Fruit fly (Drosophila melanogaster) whole organism, embryonic: Measurements from ENCODE around the gene CAH3.

Experiments
- ATbp ChIP-seq: fragments of 200-800 bp; sonication (Bioruptor generic); optimal IDR thresholded peaks from 2 replicates; lab custom pipeline; 2017; ENCODE audit warnings: missing biosample characterization, mild to moderate bottlenecking, missing genetic modification characterization, missing genetic modification reagents
- Antp ChIP-seq: fragments of 200-800 bp; sonication (Bioruptor generic); optimal IDR thresholded peaks from 3 replicates; lab custom pipeline; 2016; ENCODE audit warnings: missing biosample characterization, missing genetic modification characterization
- CG10654 ChIP-seq: fragments of 200-800 bp; sonication (Bioruptor generic); optimal IDR thresholded peaks from 2 replicates; lab custom pipeline; 2016; ENCODE audit warnings: missing biosample characterization, missing genetic modification characterization
- CG14441 ChIP-seq: fragments of 200-800 bp; sonication (Bioruptor generic); IDR thresholded peaks from 2 replicates; pipeline ENCODE4 v1.3.6; 2022; ENCODE audit warnings: missing biosample characterization, missing genetic modification characterization
- CG14667 ChIP-seq: fragments of 200-800 bp; sonication (Bioruptor generic); IDR thresholded peaks from 2 replicates; pipeline ENCODE4 v1.3.6; 2022; ENCODE audit warnings: missing biosample characterization, missing genetic modification characterization
- CG14860 ChIP-seq: fragments of 200-800 bp; sonication (Bioruptor generic); IDR thresholded peaks from 3 replicates; pipeline ENCODE4 v1.3.6; 2022; ENCODE audit warnings: missing biosample characterization, missing genetic modification characterization; ENCODE audit not compliant: partially characterized antibody
- CG17359 ChIP-seq: fragments of 200-800 bp; sonication (Bioruptor generic); optimal IDR thresholded peaks from 3 replicates; lab custom pipeline; 2018; ENCODE audit warnings: missing biosample characterization, mild to moderate bottlenecking, missing genetic modification characterization, moderate library complexity
- CG18619 ChIP-seq: fragments of 200-800 bp; sonication (Bioruptor generic); optimal IDR thresholded peaks from 3 replicates; lab custom pipeline; 2017; ENCODE audit warnings: missing biosample characterization, mild to moderate bottlenecking, missing genetic modification characterization
- CG2678 ChIP-seq: fragments of 200-800 bp; sonication (Bioruptor generic); optimal IDR thresholded peaks from 3 replicates; lab custom pipeline; 2019; ENCODE audit warnings: missing biosample characterization, mild to moderate bottlenecking, missing genetic modification characterization, moderate library complexity
- CG31224 ChIP-seq: fragments of 200-800 bp; sonication (Bioruptor generic); IDR thresholded peaks from 2 replicates; pipeline ENCODE4 v1.3.6; 2022; ENCODE audit warnings: missing biosample characterization, missing genetic modification characterization
- CG31441 ChIP-seq: fragments of 200-800 bp; sonication (Bioruptor generic); IDR thresholded peaks from 2 replicates; pipeline ENCODE4 v1.3.6; 2022; ENCODE audit warnings: missing biosample characterization, missing genetic modification characterization
- CG32767 ChIP-seq: fragments of 200-800 bp; sonication (Bioruptor generic); IDR thresholded peaks from 2 replicates; pipeline ENCODE4 v1.3.6; 2022; ENCODE audit warnings: missing biosample characterization, missing genetic modification characterization
- CG32772 ChIP-seq: fragments of 200-800 bp; sonication (Bioruptor generic); IDR thresholded peaks from 2 replicates; pipeline ENCODE4 v1.3.6; 2022; ENCODE audit warnings: missing biosample characterization, missing genetic modification characterization
- CG4404 ChIP-seq: fragments of 200-800 bp; sonication (Bioruptor generic); IDR thresholded peaks from 2 replicates; pipeline ENCODE4 v1.3.6; 2022; ENCODE audit warnings: missing biosample characterization, missing genetic modification characterization
- CG7963 ChIP-seq: fragments of 200-800 bp; sonication (Bioruptor generic); IDR thresholded peaks from 3 replicates; pipeline ENCODE4 v1.3.6; 2022; ENCODE audit warnings: missing biosample characterization, missing genetic modification characterization; ENCODE audit not compliant: partially characterized antibody
- CG8944 ChIP-seq: fragments of 200-800 bp; sonication (Bioruptor generic); optimal IDR thresholded peaks from 3 replicates; lab custom pipeline; 2016; ENCODE audit warnings: missing biosample characterization, missing genetic modification characterization
- CoRest ChIP-seq: fragments of 200-800 bp; sonication (Bioruptor generic); optimal IDR thresholded peaks from 3 replicates; lab custom pipeline; 2018; ENCODE audit warnings: missing biosample characterization, mild to moderate bottlenecking, missing genetic modification characterization, moderate library complexity
- Gug ChIP-seq: fragments of 200-800 bp; sonication (Bioruptor generic); IDR thresholded peaks from 4 replicates; pipeline ENCODE4 v1.3.6; 2022; ENCODE audit warnings: missing biosample characterization, missing genetic modification characterization
- H2.0 ChIP-seq: fragments of 200-800 bp; sonication (Bioruptor generic); IDR thresholded peaks from 2 replicates; pipeline ENCODE4 v1.3.6; 2022; ENCODE audit warnings: missing biosample characterization, missing genetic modification characterization
- NC2β ChIP-seq: fragments of 200-800 bp; sonication (Bioruptor generic); optimal IDR thresholded peaks from 2 replicates; lab custom pipeline; 2016; ENCODE audit warnings: missing biosample characterization, missing genetic modification characterization
- Oli ChIP-seq: fragments of 200-800 bp; sonication (Bioruptor generic); optimal IDR thresholded peaks from 2 replicates; lab custom pipeline; 2018; ENCODE audit warnings: missing biosample characterization, mild to moderate bottlenecking, missing genetic modification characterization, moderate library complexity
- Rfx ChIP-seq: fragments of 200-800 bp; sonication (Bioruptor generic); IDR thresholded peaks from 2 replicates; pipeline ENCODE4 v1.3.6; 2022; ENCODE audit warnings: missing biosample characterization, missing genetic modification characterization
- Rx ChIP-seq: fragments of 200-800 bp; sonication (Bioruptor generic); IDR thresholded peaks from 2 replicates; pipeline ENCODE4 v1.3.6; 2022; ENCODE audit warnings: missing biosample characterization, missing genetic modification characterization
- Sox100B ChIP-seq: fragments of 200-800 bp; sonication (Bioruptor generic); optimal IDR thresholded peaks from 3 replicates; lab custom pipeline; 2018; ENCODE audit warnings: missing biosample characterization, mild to moderate bottlenecking, missing genetic modification characterization
- Sox102F ChIP-seq: fragments of 200-800 bp; sonication (Bioruptor generic); optimal IDR thresholded peaks from 2 replicates; lab custom pipeline; 2018; ENCODE audit warnings: missing biosample characterization, mild to moderate bottlenecking, missing genetic modification characterization, moderate library complexity
- Usf ChIP-seq: fragments of 200-800 bp; sonication (Bioruptor generic); optimal IDR thresholded peaks from 2 replicates; lab custom pipeline; 2017; ENCODE audit warnings: missing genotype, missing biosample characterization, missing genetic modification characterization
- Xrp1 ChIP-seq: fragments of 200-800 bp; sonication (Bioruptor generic); IDR thresholded peaks from 2 replicates; pipeline ENCODE4 v1.3.6; 2022; ENCODE audit warnings: missing biosample characterization, missing genetic modification characterization
- ap ChIP-seq: fragments of 200-800 bp; sonication (Bioruptor generic); IDR thresholded peaks from 2 replicates; pipeline ENCODE4 v1.3.6; 2022; ENCODE audit warnings: missing biosample characterization, missing genetic modification characterization
- ash1 ChIP-seq: fragments of 200-800 bp; sonication (Bioruptor generic); optimal IDR thresholded peaks from 2 replicates; lab custom pipeline; 2018; ENCODE audit warnings: missing biosample characterization, mild to moderate bottlenecking, missing genetic modification characterization
- chif ChIP-seq, 2 experiments: fragments of 200-800 bp; sonication (Bioruptor generic); optimal IDR thresholded peaks; 3 replicates each; lab custom pipeline; 2016; ENCODE audit warnings: missing biosample characterization in 2 of 2, missing genetic modification characterization in 2 of 2
- chm ChIP-seq: fragments of 200-800 bp; sonication (Bioruptor generic); IDR thresholded peaks from 2 replicates; pipeline ENCODE4 v1.3.6; 2022; ENCODE audit warnings: missing biosample characterization, missing genetic modification characterization
- ci ChIP-seq: fragments of 200-800 bp; sonication (Bioruptor generic); IDR thresholded peaks from 3 replicates; pipeline ENCODE4 v1.3.6; 2022; ENCODE audit warnings: missing biosample characterization, missing genetic modification characterization
- danr ChIP-seq: fragments of 200-800 bp; sonication (Bioruptor generic); IDR thresholded peaks from 2 replicates; pipeline ENCODE4 v1.3.6; 2022; ENCODE audit warnings: missing biosample characterization, missing genetic modification characterization
- dysf ChIP-seq: fragments of 200-800 bp; sonication (Bioruptor generic); IDR thresholded peaks from 3 replicates; pipeline ENCODE4 v1.3.6; 2022; ENCODE audit warnings: missing biosample characterization, missing genetic modification characterization
- ems ChIP-seq: fragments of 200-800 bp; sonication (Bioruptor generic); optimal IDR thresholded peaks from 3 replicates; lab custom pipeline; 2016; ENCODE audit warnings: missing biosample characterization, missing genetic modification characterization
- gce ChIP-seq: fragments of 200-800 bp; sonication (Bioruptor generic); IDR thresholded peaks from 3 replicates; pipeline ENCODE4 v1.3.6; 2022; ENCODE audit warnings: missing biosample characterization, missing genetic modification characterization
- gsb-n ChIP-seq: fragments of 200-800 bp; sonication (Bioruptor generic); optimal IDR thresholded peaks from 3 replicates; lab custom pipeline; 2018; ENCODE audit warnings: missing biosample characterization, mild to moderate bottlenecking, missing genetic modification characterization
- hkb ChIP-seq, 2 experiments: fragments of 200-800 bp in 1 of 2; fragments of >200 bp in 1 of 2; sonication (Bioruptor generic) in 1 of 2; IDR thresholded peaks in 1 of 2; optimal IDR thresholded peaks in 1 of 2; 2 replicates each; pipeline versions ENCODE4 v1.3.6 to Lab custom; 2017 to 2022; ENCODE audit warnings: missing biosample characterization in 1 of 2, missing genetic modification characterization in 1 of 2
- ind ChIP-seq: fragments of 200-800 bp; sonication (Bioruptor generic); optimal IDR thresholded peaks from 3 replicates; lab custom pipeline; 2016; ENCODE audit warnings: missing biosample characterization, missing genetic modification characterization
- lov ChIP-seq, 2 experiments: fragments of 200-800 bp in 1 of 2; fragments of >200 bp in 1 of 2; sonication (Bioruptor generic) in 1 of 2; IDR thresholded peaks in 1 of 2; optimal IDR thresholded peaks in 1 of 2; 2 replicates in 1 of 2; 3 replicates in 1 of 2; pipeline versions ENCODE4 v1.3.6 to Lab custom; 2017 to 2022; ENCODE audit warnings: missing biosample characterization in 1 of 2, missing genetic modification characterization in 1 of 2
- oc ChIP-seq: fragments of 200-800 bp; sonication (Bioruptor generic); optimal IDR thresholded peaks from 2 replicates; lab custom pipeline; 2018; ENCODE audit warnings: missing biosample characterization, mild to moderate bottlenecking, missing genetic modification characterization, moderate library complexity
- onecut ChIP-seq: fragments of 200-800 bp; sonication (Bioruptor generic); IDR thresholded peaks from 2 replicates; pipeline ENCODE4 v1.3.6; 2022; ENCODE audit warnings: missing biosample characterization, missing genetic modification characterization
- peb ChIP-seq: fragments of 200-800 bp; sonication (Bioruptor generic); IDR thresholded peaks from 2 replicates; pipeline ENCODE4 v1.3.6; 2022; ENCODE audit warnings: missing biosample characterization, missing genetic modification characterization
- pum ChIP-seq: fragments of 200-800 bp; sonication (Bioruptor generic); optimal IDR thresholded peaks from 2 replicates; lab custom pipeline; 2016; ENCODE audit warnings: missing biosample characterization, missing genetic modification characterization
- row ChIP-seq: fragments of 200-800 bp; sonication (Bioruptor generic); IDR thresholded peaks from 3 replicates; pipeline ENCODE4 v1.3.6; 2022; ENCODE audit warnings: missing biosample characterization, missing genetic modification characterization
- tgo ChIP-seq: fragments of 200-800 bp; sonication (Bioruptor generic); IDR thresholded peaks from 3 replicates; pipeline ENCODE4 v1.3.6; 2022; ENCODE audit warnings: missing biosample characterization, missing genetic modification characterization
- tll ChIP-seq, 2 experiments: fragments of 200-800 bp in 1 of 2; fragments of >200 bp in 1 of 2; sonication (Bioruptor generic) in 1 of 2; optimal IDR thresholded peaks; 2 replicates each; lab custom pipeline; 2017 to 2019; ENCODE audit warnings: missing biosample characterization in 2 of 2, missing genetic modification characterization in 2 of 2, mild to moderate bottlenecking in 1 of 2, moderate library complexity in 1 of 2

Gene CAH3

dm6 chrX:8671348-8672298 is 9.4 kb upstream of the CAH3 start (continued):
- TF ChIP-seq hkb (optimal IDR thresholded peaks at IDR 0.05; lab: Kevin White, UChicago) (no peak), hkb (GFP tag; IDR thresholded peaks at IDR 0.05; lab: Robert Waterston, UW) (0 out of 2 replicates have a peak, but pooled peaks have one; percentile 32), ems (GFP tag; lab: Kevin White, UChicago) (peak; percentile 32), lov (optimal IDR thresholded peaks at IDR 0.05; lab: Kevin White, UChicago) (no peak), lov (GFP tag; IDR thresholded peaks at IDR 0.05; lab: Robert Waterston, UW) (peak; percentile 86), Antp (GFP tag; lab: Kevin White, UChicago) (peak; percentile 29), CoRest (tag; lab: Kevin White, UChicago) (peak; percentile 38), chif (GFP tag; optimal IDR thresholded peaks at IDR 0.05; lab: Kevin White, UChicago) (peak in 1 of 2 experiments; percentile 58), CG31441 (peak; percentile 75), pum (peak; percentile 6), peb (peak; percentile 62), onecut (GFP tag; lab: Robert Waterston, UW) (peak; percentile 57; the same call in 1 of the 2 replicates), oc (peak; percentile 93), H2.0 (GFP tag; lab: Robert Waterston, UW) (peak; percentile 46; the same call in 1 of the 2 replicates), ATbp (no peak), CG17359 (tag; lab: Kevin White, UChicago) (peak; percentile 50), CG14860 (GFP tag; lab: Robert Waterston, UW) (no peak), ash1 (no peak), CG14667 (GFP tag; lab: Robert Waterston, UW) (peak; percentile 36), CG10654 (no peak), ci (GFP tag; lab: Robert Waterston, UW) (peak; percentile 85), tll (GFP tag; optimal IDR thresholded peaks at IDR 0.05; lab: Kevin White, UChicago) (no peak), Oli (tag; lab: Kevin White, UChicago) (peak; percentile 21), CG32772 (GFP tag; lab: Robert Waterston, UW) (peak; percentile 55), CG2678 (tag; lab: Kevin White, UChicago) (peak; percentile 40), Xrp1 (GFP tag; lab: Robert Waterston, UW) (peak; percentile 79), gsb-n (tag; lab: Kevin White, UChicago) (peak; percentile 40), tgo (peak; percentile 40; the same call in 2 of the 3 replicates), gce (peak; percentile 48; the same call in 1 of the 3 replicates), chm (peak; percentile 60; the same call in 1 of the 2 replicates), Sox100B (GFP tag; lab: Kevin White, UChicago) (peak; percentile 10), CG7963 (GFP tag; lab: Robert Waterston, UW) (no peak), Gug (GFP tag; lab: Robert Waterston, UW) (peak; percentile 53; the same call in 2 of the 4 replicates), danr (GFP tag; lab: Robert Waterston, UW) (peak; percentile 20; the same call in 1 of the 2 replicates), row (GFP tag; lab: Robert Waterston, UW) (peak; percentile 67), CG31224 (no peak), CG32767 (GFP tag; lab: Robert Waterston, UW) (peak; percentile 43; the same call in 1 of the 2 replicates), ap (peak; percentile 55; the same call in 1 of the 2 replicates), Sox102F (GFP tag; lab: Kevin White, UChicago) (peak; percentile 59), dysf (peak; percentile 57; the same call in 1 of the 3 replicates), Usf (GFP tag; lab: Kevin White, UChicago) (no peak), Rfx (GFP tag; lab: Robert Waterston, UW) (0 out of 2 replicates have a peak, but pooled peaks have one; percentile 7), CG14441 (peak; percentile 27; the same call in 1 of the 2 replicates), NC2β (no peak), CG18619 (GFP tag; lab: Kevin White, UChicago) (no peak), CG8944 (GFP tag; lab: Kevin White, UChicago) (peak; percentile 21), Rx (peak; percentile 59), ind (GFP tag; lab: Kevin White, UChicago) (no peak), CG4404 (GFP tag; lab: Robert Waterston, UW) (peak; percentile 70)
